Worm (Caenorhabditis elegans) whole organism, L4/young adult: Measurements from ENCODE around the gene nape-2.

Experiments used
- W03F9.2 ChIP-seq: fragments of 150-350 bp; optimal IDR thresholded peaks from 2 replicates; lab custom pipeline; 2014; ENCODE audit warnings: missing biosample characterization, missing genetic modification characterization
- dao-5 ChIP-seq: sonication (generic microtip); optimal IDR thresholded peaks from 2 replicates; lab custom pipeline; 2016; ENCODE audit warnings: missing genotype, missing genetic modification characterization, moderate library complexity, missing compliant biosample characterization
- him-1 ChIP-seq: sonication (generic microtip); optimal IDR thresholded peaks from 2 replicates; lab custom pipeline; 2016; ENCODE audit warnings: missing genotype, missing genetic modification reagents, missing genetic modification characterization, missing compliant biosample characterization

nape-2 gene

DNA sequence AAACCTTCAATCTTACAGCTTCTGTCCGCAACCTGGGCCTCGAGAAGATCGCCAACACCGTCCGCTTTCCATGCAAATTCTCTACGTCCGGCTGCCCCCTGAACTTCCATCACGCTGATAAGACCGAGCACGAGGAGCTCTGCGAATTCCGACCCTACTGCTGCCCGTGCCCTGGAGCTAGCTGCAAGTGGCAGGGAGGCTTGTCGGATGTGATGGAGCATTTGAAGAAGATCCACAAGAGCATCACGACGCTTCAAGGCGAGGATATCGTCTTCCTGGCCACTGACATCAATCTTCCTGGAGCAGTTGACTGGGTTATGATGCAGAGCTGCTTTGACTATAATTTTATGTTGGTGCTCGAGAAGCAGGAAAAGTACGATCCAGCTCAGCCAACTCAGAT, 7.1 kb upstream of the nape-2 start:
- TF ChIP-seq dao-5 (tag; lab: Kevin White, UChicago) (no peak), him-1 (tag; lab: Kevin White, UChicago) (no peak), W03F9.2 (tag; lab: Kevin White, UChicago) (no peak)

DNA sequence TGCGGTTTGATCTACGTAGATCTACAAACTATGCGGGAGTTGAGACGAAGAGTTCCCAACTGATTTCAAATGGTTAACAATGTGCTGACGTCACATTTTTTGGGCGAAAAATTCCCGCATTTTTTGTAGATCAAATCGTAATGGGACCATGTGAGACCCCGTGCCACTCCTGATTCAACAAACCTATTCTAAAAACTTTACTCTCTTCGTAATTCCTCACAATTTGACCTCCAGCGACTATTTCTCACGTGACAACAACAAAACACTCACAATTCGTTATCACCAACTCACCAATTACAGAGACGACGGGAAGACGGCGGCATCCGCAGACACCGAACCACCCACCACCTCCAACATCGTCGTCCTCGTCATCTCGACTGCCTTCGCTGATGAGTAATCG, 5.0 kb upstream of the nape-2 start, which contains the start of gene siah-1:
Gene siah-1, plus strand, starts transcription at position 301 of the 400 bp plus-strand sequence.
- TF ChIP-seq him-1 (tag; lab: Kevin White, UChicago) = no peak
- TF ChIP-seq dao-5 (tag; lab: Kevin White, UChicago) = no peak
- TF ChIP-seq W03F9.2 (tag; lab: Kevin White, UChicago) = no peak

DNA sequence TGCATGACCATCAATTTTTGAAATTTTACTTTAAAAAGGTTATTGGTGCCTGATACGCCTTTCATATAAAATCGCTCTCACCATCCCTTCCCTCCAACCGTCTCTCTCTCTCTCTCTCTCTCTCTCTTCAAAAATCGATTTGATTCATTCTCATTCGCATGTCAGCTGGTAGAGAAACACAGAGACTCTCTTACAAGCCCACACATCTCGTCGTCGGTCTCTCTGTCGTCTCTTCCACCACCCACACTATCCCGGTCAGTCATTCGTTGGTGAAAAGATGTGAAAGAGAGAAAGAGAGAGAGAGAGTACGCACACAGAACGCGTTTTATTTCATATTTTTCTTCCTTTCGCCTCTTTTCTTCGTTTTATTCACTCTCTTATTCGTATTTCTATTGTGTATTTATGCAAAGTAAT, 3.7 kb upstream of the nape-2 start:
- TF ChIP-seq him-1 (tag; lab: Kevin White, UChicago) (no peak), W03F9.2 (tag; lab: Kevin White, UChicago) (peak; percentile 48), dao-5 (tag; lab: Kevin White, UChicago) (no peak)

DNA sequence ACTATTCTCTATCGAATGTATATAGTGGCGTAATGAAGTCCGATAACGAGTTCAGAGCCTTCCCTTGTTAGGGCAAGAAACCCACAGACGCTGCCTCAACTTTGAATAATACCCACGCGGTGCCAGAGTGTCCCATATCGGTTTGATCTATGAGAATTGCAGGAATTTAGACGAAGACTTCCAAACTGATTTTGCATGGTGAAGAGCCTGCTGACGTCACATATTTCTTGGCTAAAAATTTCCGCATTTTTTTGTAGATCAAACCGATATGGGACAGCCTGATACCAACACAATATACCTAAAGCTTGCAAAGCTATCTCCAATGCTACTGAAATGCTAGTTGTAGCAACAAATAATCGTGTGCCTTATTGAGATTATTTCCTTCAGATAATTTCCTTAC, 3.1 kb upstream of the nape-2 start:
- TF ChIP-seq dao-5 (tag; lab: Kevin White, UChicago) (no peak), him-1 (tag; lab: Kevin White, UChicago) (no peak), W03F9.2 (tag; lab: Kevin White, UChicago) (no peak)

DNA sequence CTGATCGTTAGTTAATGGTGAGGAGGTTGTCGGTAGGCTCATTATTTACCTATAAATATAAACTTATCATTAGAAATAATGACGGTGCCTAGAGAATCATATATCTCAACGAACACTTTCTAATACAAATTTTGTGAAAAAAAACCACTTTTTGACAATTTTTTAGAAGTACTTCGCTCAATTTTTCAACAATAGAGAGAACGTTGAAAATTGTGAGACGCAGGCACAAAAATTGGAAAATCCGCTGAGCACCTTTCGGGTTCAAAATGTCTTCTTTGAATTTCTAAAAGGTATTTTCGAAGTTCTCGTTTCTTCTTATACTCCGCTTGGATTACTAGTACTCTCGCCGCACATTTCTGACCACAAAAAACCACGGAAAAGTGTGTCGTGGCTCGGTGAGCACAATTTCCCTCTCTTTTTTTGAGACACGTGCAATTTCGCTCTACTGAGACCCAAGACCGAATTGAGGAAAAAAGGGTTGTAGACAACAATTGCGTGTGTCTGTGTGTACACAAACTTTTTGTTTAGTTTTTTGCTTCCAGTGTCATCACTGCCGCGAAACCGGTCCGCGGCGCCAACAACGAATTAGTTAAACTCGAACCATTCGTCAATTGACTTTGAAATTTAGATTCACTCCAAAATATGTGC, 2.2 kb upstream of the nape-2 start, which contains the start of gene nape-1:
Gene nape-1, minus strand, starts transcription at position 51 of the 648 bp plus-strand sequence.
- TF ChIP-seq him-1 (tag; lab: Kevin White, UChicago) (no peak), W03F9.2 (tag; lab: Kevin White, UChicago) (peak; percentile 18)

DNA sequence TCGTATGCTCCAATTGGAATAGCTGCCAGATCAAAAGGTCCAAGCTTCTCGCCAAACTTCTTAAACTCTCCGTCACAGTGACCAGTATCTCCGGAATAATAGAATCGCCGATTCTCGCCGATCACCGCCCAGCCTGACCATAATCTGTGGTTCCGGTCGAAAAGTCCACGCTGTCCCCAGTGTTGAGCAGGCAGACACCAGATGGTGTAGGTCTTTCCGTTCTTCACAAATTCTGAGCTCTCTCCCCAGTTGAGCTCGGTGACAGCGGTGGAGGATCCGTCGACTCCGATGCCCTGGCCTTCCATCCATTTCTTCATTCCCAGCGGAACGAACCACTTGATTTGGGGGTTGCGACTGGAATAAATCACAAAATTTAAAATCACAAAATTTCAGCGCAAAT, 2.5 kb downstream of the nape-2 start:
- TF ChIP-seq W03F9.2 (tag; lab: Kevin White, UChicago) (no peak), dao-5 (tag; lab: Kevin White, UChicago) (no peak), him-1 (tag; lab: Kevin White, UChicago) (no peak)

DNA sequence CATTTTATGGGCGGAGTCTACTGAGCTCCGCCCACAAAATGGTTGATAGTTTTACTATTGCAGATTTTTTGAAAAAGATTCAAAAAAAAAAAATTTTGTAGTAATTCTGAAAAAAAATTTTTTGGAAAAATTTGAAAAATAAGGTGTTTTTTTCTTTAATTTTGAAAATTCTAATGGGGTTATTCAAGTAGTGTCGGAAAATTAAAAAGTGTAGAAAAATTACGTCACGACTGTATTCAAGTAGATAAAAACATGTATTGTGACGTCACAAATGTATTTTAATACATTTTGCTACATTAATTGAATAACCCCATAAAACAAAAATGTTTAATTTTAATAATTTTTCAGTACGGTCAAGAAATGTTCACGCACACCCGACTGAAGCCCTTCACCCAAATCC, 5.4 kb downstream of the nape-2 start:
- TF ChIP-seq W03F9.2 (tag; lab: Kevin White, UChicago) (no peak), him-1 (tag; lab: Kevin White, UChicago) (no peak)

DNA sequence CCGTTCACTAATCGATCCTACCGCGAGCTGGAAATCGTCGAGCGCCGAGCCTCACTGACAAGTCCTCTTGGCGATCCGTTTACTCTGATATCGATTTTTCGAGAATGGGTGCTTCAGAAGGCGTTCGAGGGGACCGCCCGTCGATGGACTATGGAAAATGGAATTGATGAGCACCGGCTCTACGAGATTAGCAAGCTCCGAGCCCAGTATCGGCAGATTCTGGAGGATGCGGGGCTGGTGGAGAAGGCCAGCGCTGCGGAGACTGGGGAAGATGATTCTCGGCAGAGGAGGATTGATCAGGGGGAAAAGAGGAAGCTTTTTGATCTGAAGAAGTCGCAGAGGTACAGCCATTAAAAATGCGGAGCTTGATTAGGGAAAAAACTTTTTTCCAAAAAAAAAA, 7.3 kb downstream of the nape-2 start:
- TF ChIP-seq dao-5 (tag; lab: Kevin White, UChicago) = no peak
- no peak for TF ChIP-seq him-1 (tag; lab: Kevin White, UChicago)
- TF ChIP-seq W03F9.2 (tag; lab: Kevin White, UChicago) = no peak

DNA sequence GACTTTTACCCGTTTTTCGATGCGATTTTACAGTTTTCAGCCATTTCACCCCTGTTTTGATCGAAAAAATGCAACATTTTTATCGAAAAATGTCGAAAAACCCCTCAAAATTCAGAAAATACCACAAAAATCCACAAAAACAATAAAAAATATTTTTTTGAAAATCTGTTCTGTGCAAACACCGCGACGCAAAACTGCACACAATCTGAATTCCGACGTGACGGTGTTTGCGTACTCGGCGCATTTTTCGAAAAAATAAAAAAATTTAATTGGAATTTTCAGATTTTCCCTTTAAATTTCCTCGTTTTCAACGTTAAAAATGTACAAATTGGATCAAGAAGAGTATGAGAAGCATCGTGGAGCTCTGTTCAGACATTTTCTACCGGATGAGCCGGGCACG, 12.9 kb downstream of the nape-2 start, which contains the start of gene smgl-2:
Gene smgl-2, plus strand, starts transcription at position 320 of the 400 bp plus-strand sequence.
- TF ChIP-seq dao-5 (tag; lab: Kevin White, UChicago) (no peak), him-1 (tag; lab: Kevin White, UChicago) (no peak), W03F9.2 (tag; lab: Kevin White, UChicago) (peak; percentile 83)

DNA sequence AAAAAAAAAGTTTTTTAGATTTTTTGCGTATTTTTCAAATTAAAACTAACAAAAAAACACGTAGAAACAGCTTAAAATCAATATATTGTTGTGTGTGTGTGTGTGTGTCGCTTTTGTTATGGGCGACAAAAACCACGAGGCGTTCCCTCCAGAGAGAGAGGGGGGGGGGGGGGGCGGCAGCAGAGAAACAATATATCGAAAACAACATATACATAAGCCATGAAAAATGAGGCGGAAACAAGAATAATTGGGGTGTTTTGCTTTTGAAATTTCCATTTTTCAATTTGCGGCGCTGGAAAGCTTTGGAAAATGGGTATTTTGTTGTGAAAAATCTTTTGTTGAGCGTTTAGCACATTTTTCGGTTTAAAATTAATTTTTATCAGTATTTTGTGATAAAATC, 13.4 kb downstream of the nape-2 start, which contains the start of gene Y37E11AM.2:
Gene Y37E11AM.2, minus strand, starts transcription at position 101 of the 400 bp plus-strand sequence.
- TF ChIP-seq him-1 (tag; lab: Kevin White, UChicago) (no peak), W03F9.2 (tag; lab: Kevin White, UChicago) (no peak), dao-5 (tag; lab: Kevin White, UChicago) (no peak)

DNA sequence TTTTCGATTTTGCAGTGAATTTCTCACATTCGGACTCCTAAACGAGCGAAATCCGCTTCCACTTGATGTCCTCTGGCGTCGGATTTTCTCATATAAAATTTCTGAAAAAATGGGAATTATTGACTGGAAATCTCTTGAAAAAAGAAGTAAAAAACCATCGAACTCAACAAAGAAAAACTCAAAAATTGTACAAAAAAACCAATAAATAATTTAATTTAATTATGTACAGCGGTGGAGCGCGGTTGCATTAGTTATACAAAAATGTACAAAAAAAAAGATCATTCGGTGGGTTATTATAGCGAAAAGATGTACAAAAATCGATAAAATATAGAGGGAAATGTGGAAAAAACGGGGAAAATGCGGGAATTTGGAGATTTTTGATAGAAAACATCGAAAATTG, 16.0 kb downstream of the nape-2 start, which contains the start of gene Y37E11AM.4:
Gene Y37E11AM.4, minus strand, starts transcription at position 101 of the 400 bp plus-strand sequence.
- TF ChIP-seq him-1 (tag; lab: Kevin White, UChicago) = no peak

DNA sequence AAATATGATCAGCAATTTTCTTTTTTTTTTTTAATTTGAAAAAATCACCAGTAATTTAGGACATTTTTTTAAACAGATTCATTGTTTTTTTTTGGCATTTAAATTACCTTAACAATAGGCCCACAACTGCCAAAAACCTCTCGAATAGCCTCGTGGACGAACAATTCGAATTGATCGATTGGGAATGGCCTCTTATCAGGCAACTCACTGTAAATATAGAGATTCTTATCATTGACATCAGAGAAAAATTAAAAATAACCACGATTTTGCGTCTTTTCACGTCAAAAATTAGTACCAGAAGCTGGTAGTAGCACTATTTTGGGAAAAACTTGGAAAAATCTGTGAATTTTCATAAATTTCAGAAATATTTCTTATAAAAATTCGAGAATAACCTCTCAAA, 16.8 kb downstream of the nape-2 start:
- no peak for TF ChIP-seq W03F9.2 (tag; lab: Kevin White, UChicago)
- TF ChIP-seq dao-5 (tag; lab: Kevin White, UChicago) = no peak
- TF ChIP-seq him-1 (tag; lab: Kevin White, UChicago) = no peak

DNA sequence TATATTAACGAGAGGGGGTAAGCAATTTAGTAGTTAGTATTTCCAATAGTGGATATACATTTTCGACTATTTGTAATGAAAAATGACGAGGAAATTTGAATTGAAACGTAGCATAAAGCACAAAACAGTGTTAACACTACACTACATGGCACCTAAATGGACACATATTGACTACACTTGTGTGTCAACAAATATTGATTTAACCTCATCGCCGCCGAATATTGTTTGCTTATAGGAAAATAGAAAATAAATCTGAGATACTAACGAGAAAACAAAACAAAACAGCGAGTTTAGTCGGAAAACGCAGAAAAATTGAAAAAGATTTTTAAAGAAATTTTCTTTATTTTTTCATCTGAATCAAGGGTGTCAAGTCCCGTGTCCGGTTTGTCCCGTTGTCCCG, 18.1 kb downstream of the nape-2 start:
- TF ChIP-seq W03F9.2 (tag; lab: Kevin White, UChicago) = no peak
- no peak for TF ChIP-seq dao-5 (tag; lab: Kevin White, UChicago)
- no peak for TF ChIP-seq him-1 (tag; lab: Kevin White, UChicago)

DNA sequence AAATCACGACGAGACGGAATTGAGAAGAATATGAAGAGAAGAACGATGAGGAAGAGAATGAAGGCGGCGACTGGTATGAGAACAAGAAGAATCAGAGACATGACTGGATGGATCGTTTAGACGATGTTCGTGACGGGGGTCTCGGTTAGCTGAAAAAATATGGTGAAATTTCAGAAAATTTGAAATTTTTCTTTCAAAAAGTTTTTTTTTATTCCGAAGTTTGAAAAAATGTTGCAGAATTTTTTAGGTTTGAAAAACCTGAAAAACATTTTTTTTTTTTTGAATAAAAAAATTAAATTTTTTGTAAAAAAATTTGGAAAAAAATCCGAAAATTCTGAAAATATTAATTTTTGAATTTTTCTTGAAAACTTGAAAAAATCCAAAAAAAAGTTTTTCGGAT, 19.7 kb downstream of the nape-2 start, which contains the start of gene Y37E11AM.3:
Gene Y37E11AM.3, minus strand, starts transcription at position 101 of the 400 bp plus-strand sequence.
- TF ChIP-seq W03F9.2 (tag; lab: Kevin White, UChicago) = no peak
- TF ChIP-seq dao-5 (tag; lab: Kevin White, UChicago) = no peak
